Worm (Caenorhabditis elegans) whole organism, L4 larva: ENCODE results near the gene Y54F10BM.22.

Source experiments
- aly-2 ChIP-seq: sonication (generic microtip); optimal IDR thresholded peaks from 2 replicates; lab custom pipeline; 2018; ENCODE audit warnings: missing biosample characterization, missing genetic modification characterization
- ces-1 ChIP-seq: fragments of 150-350 bp; sonication (generic microtip); optimal IDR thresholded peaks from 4 replicates; lab custom pipeline; 2014; ENCODE audit warnings: missing biosample characterization, missing genetic modification reagents, missing genetic modification characterization
- egl-27 ChIP-seq: sonication (generic microtip); optimal IDR thresholded peaks from 3 replicates; lab custom pipeline; 2017; ENCODE audit warnings: missing biosample characterization, missing genetic modification reagents, missing genetic modification characterization
- fos-1 ChIP-seq: fragments of 150-350 bp; optimal IDR thresholded peaks from 2 replicates; lab custom pipeline; 2014; ENCODE audit warnings: missing biosample characterization, missing genetic modification characterization
- jun-1 ChIP-seq: fragments of 150-350 bp; optimal IDR thresholded peaks from 2 replicates; lab custom pipeline; 2014; ENCODE audit warnings: missing biosample characterization, missing genetic modification reagents, missing genetic modification characterization
- lin-1 ChIP-seq: fragments of 200-800 bp; sonication (Bioruptor generic); IDR thresholded peaks from 2 replicates; pipeline ENCODE4 v1.3.6; 2022; ENCODE audit warnings: missing genetic modification reagents, missing genetic modification characterization, missing compliant biosample characterization
- lin-13 ChIP-seq: fragments of 150-350 bp; optimal IDR thresholded peaks from 2 replicates; lab custom pipeline; 2014; ENCODE audit warnings: missing biosample characterization, missing genetic modification reagents, missing genetic modification characterization
- nhr-25 ChIP-seq: sonication (generic microtip); optimal IDR thresholded peaks from 2 replicates; lab custom pipeline; 2017; ENCODE audit warnings: missing genetic modification characterization, mild to moderate bottlenecking, missing compliant biosample characterization, antibody characterized with exemption, moderate library complexity, borderline replicate concordance; ENCODE audit not compliant: insufficient read depth
- nhr-28 ChIP-seq: fragments of 150-350 bp; optimal IDR thresholded peaks from 2 replicates; lab custom pipeline; 2014; ENCODE audit warnings: missing biosample characterization, missing genetic modification characterization
- nhr-41 ChIP-seq: fragments of 200-800 bp; sonication (Bioruptor generic); IDR thresholded peaks from 2 replicates; pipeline ENCODE4 v1.3.6; 2022; ENCODE audit warnings: missing genetic modification reagents, missing genetic modification characterization, missing compliant biosample characterization
- pha-4 ChIP-seq, 2 experiments: fragments of 150-350 bp in 1 of 2; fragments of 200-800 bp in 1 of 2; sonication (Bioruptor generic) in 1 of 2; IDR thresholded peaks in 1 of 2; optimal IDR thresholded peaks in 1 of 2; 2 replicates each; pipeline versions ENCODE4 v1.3.6 to Lab custom; 2014 to 2022; ENCODE audit warnings: missing genetic modification characterization in 2 of 2, missing genetic modification reagents in 2 of 2, missing biosample characterization in 1 of 2, missing compliant biosample characterization in 1 of 2
- php-3 ChIP-seq: fragments of 200-800 bp; sonication (Bioruptor generic); IDR thresholded peaks from 2 replicates; pipeline ENCODE4 v1.3.6; 2022; ENCODE audit warnings: missing genetic modification reagents, missing genetic modification characterization, missing compliant biosample characterization
- pqm-1 ChIP-seq: sonication (generic microtip); optimal IDR thresholded peaks from 2 replicates; lab custom pipeline; 2017; ENCODE audit warnings: missing biosample characterization, missing genetic modification characterization
- zip-2 ChIP-seq: fragments of 150-350 bp; optimal IDR thresholded peaks from 2 replicates; lab custom pipeline; 2014; ENCODE audit warnings: missing biosample characterization, missing genetic modification characterization

DNA sequence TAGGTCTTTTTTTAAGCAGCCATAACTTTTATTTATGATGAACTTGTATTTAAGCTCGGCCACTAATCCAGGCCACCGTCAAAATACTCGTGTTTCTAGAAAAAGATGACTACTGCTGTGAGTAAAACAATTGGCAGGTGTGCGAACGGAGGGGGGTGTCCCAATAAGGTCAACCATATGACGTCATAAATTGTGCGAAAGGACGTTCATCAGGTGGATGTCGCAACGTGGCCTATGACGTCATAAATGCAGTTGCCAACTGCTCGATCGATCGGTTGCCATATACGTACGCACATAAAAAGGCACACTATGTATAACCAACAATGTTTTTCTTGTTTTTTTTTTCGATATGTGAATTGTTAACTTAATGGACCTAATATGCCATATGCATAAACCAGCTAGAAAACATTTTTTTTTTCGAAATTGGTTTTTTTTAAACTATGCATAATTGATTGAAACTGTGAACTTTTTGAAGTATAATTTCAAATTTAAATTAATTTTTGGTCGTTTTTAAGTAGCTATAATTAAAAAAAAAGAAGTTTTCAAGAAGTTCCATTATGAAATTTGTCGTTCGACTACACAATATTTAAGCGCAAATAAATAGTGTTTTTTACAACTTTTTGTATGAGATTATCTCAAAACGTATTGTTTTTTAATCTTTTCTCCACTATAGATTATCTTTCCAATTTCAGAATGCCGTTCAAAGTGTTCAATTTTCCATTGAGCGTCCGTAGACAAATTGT is 46.3 kb upstream of the Y54F10BM.22 start, which contains the start of gene C39B5.2:
- TF ChIP-seq nhr-28 (tag; lab: Kevin White, UChicago), result no peak
- no peak for TF ChIP-seq fos-1
- no peak for TF ChIP-seq zip-2 (tag; lab: Kevin White, UChicago)
- TF ChIP-seq php-3 (GFP tag; lab: Robert Waterston, UW), result no peak
- TF ChIP-seq egl-27 (tag; lab: Kevin White, UChicago), result no peak
- no peak for TF ChIP-seq lin-1
- TF ChIP-seq lin-13, result no peak
- no peak for TF ChIP-seq nhr-25 (tag; lab: Kevin White, UChicago)
- TF ChIP-seq pqm-1 (tag; lab: Kevin White, UChicago), result no peak
- no peak for TF ChIP-seq ces-1 (GFP tag; lab: Kevin White, UChicago)
- no peak for TF ChIP-seq nhr-41 (GFP tag; lab: Robert Waterston, UW)
- no peak for TF ChIP-seq jun-1 (tag; lab: Kevin White, UChicago)
- no peak for TF ChIP-seq pha-4 (GFP tag; IDR thresholded peaks at IDR 0.05; lab: Robert Waterston, UW)
- no peak for TF ChIP-seq pha-4 (tag; optimal IDR thresholded peaks at IDR 0.05; lab: Kevin White, UChicago)
- no peak for TF ChIP-seq aly-2
